Worm (Caenorhabditis elegans) whole organism, young adult: ENCODE measurements around the gene srx-33.
A peak's percentile ranks its signal among the peaks of the same experiment; 100 is the strongest.

Experiments used
- C06A6.2 ChIP-seq: fragments of 200-800 bp; sonication (Bioruptor generic); conservative IDR thresholded peaks from 2 replicates; pipeline ENCODE4 v1.3.6; 2022; ENCODE audit warnings: missing genetic modification characterization, missing compliant biosample characterization
- F23B12.7 ChIP-seq: sonication (generic microtip); optimal IDR thresholded peaks from 2 replicates; lab custom pipeline; 2017; ENCODE audit warnings: missing genetic modification characterization, mild to moderate bottlenecking, missing compliant biosample characterization, antibody characterized with exemption, moderate library complexity; ENCODE audit not compliant: insufficient read depth
- F33H1.4 ChIP-seq: fragments of 200-800 bp; sonication (Bioruptor generic); IDR thresholded peaks from 2 replicates; pipeline ENCODE4 v1.3.6; 2022; ENCODE audit warnings: missing genetic modification reagents, missing genetic modification characterization, missing compliant biosample characterization
- F52B5.7 ChIP-seq: sonication (generic microtip); optimal IDR thresholded peaks from 2 replicates; lab custom pipeline; 2016; ENCODE audit warnings: mild to moderate bottlenecking, missing genetic modification characterization, missing compliant biosample characterization
- F57C9.4 ChIP-seq: sonication (generic microtip); optimal IDR thresholded peaks from 2 replicates; lab custom pipeline; 2017; ENCODE audit warnings: mild to moderate bottlenecking, missing genetic modification characterization, missing compliant biosample characterization
- T26A5.8 ChIP-seq: sonication (generic microtip); optimal IDR thresholded peaks from 2 replicates; lab custom pipeline; 2016; ENCODE audit warnings: missing genetic modification characterization, missing compliant biosample characterization
- Y79H2A.3 ChIP-seq: fragments of 200-800 bp; sonication (Bioruptor generic); conservative IDR thresholded peaks from 2 replicates; pipeline ENCODE4 v1.3.6; 2022; ENCODE audit warnings: missing genetic modification reagents, missing genetic modification characterization, missing compliant biosample characterization
- aptf-2 ChIP-seq: fragments of 200-800 bp; sonication (Bioruptor generic); conservative IDR thresholded peaks from 2 replicates; pipeline ENCODE4 v1.3.6; 2022; ENCODE audit warnings: missing genetic modification reagents, missing genetic modification characterization, missing compliant biosample characterization
- aptf-3 ChIP-seq: fragments of 200-800 bp; sonication (Bioruptor generic); IDR thresholded peaks from 2 replicates; pipeline ENCODE4 v1.3.6; 2022; ENCODE audit warnings: missing genetic modification characterization, missing compliant biosample characterization
- atf-7 ChIP-seq: sonication (generic microtip); optimal IDR thresholded peaks from 2 replicates; lab custom pipeline; 2017; ENCODE audit warnings: mild to moderate bottlenecking, missing genetic modification characterization, missing compliant biosample characterization
- attf-5 ChIP-seq: fragments of 200-800 bp; sonication (Bioruptor generic); optimal IDR thresholded peaks from 2 replicates; lab custom pipeline; 2018; ENCODE audit warnings: mild to moderate bottlenecking, missing genetic modification characterization, missing compliant biosample characterization
- ccch-3 ChIP-seq: fragments of 200-800 bp; sonication (Bioruptor generic); optimal IDR thresholded peaks from 2 replicates; lab custom pipeline; 2018; ENCODE audit warnings: mild to moderate bottlenecking, missing genetic modification characterization, missing compliant biosample characterization
- ceh-91 ChIP-seq: fragments of 200-800 bp; sonication (Bioruptor generic); IDR thresholded peaks from 2 replicates; pipeline ENCODE4 v1.3.6; 2022; ENCODE audit warnings: missing genetic modification reagents, missing genetic modification characterization, missing compliant biosample characterization
- die-1 ChIP-seq: sonication (generic microtip); optimal IDR thresholded peaks from 2 replicates; lab custom pipeline; 2016; ENCODE audit warnings: missing genotype, mild to moderate bottlenecking, missing genetic modification characterization, missing compliant biosample characterization
- dpl-1 ChIP-seq: fragments of 150-350 bp; optimal IDR thresholded peaks from 2 replicates; lab custom pipeline; 2014; ENCODE audit warnings: missing biosample characterization, missing genetic modification reagents, missing genetic modification characterization
- fkh-3 ChIP-seq: sonication (generic microtip); optimal IDR thresholded peaks from 2 replicates; lab custom pipeline; 2016; ENCODE audit warnings: mild to moderate bottlenecking, missing genetic modification characterization, missing compliant biosample characterization
- hlh-26 ChIP-seq: fragments of 200-800 bp; sonication (Bioruptor generic); conservative IDR thresholded peaks from 2 replicates; pipeline ENCODE4 v1.3.6; 2022; ENCODE audit warnings: missing genetic modification reagents, missing genetic modification characterization, missing compliant biosample characterization
- hmg-1.2 ChIP-seq: fragments of 200-800 bp; sonication (Bioruptor generic); IDR thresholded peaks from 2 replicates; pipeline ENCODE4 v1.3.6; 2022; ENCODE audit warnings: missing genetic modification reagents, missing genetic modification characterization, missing compliant biosample characterization
- hsf-1 ChIP-seq: fragments of 200-800 bp; sonication (Bioruptor generic); IDR thresholded peaks from 2 replicates; pipeline ENCODE4 v1.3.6; 2022; ENCODE audit warnings: missing genetic modification reagents, missing genetic modification characterization, missing compliant biosample characterization
- lin-54 ChIP-seq: fragments of 200-800 bp; sonication (Bioruptor generic); optimal IDR thresholded peaks from 2 replicates; lab custom pipeline; 2018; ENCODE audit warnings: mild to moderate bottlenecking, missing genetic modification characterization, missing compliant biosample characterization
- madf-3 ChIP-seq: fragments of 200-800 bp; sonication (Bioruptor generic); IDR thresholded peaks from 2 replicates; pipeline ENCODE4 v1.3.6; 2022; ENCODE audit warnings: missing genetic modification reagents, missing genetic modification characterization, missing compliant biosample characterization
- nfya-2 ChIP-seq: fragments of 200-800 bp; sonication (Bioruptor generic); IDR thresholded peaks from 2 replicates; pipeline ENCODE4 v1.3.6; 2022; ENCODE audit warnings: missing genetic modification reagents, missing genetic modification characterization, missing compliant biosample characterization
- nhr-27 ChIP-seq: fragments of 200-800 bp; sonication (Bioruptor generic); optimal IDR thresholded peaks from 2 replicates; lab custom pipeline; 2018; ENCODE audit warnings: mild to moderate bottlenecking, missing genetic modification characterization, moderate library complexity, missing compliant biosample characterization
- rcor-1 ChIP-seq: fragments of 200-800 bp; sonication (Bioruptor generic); IDR thresholded peaks from 2 replicates; pipeline ENCODE4 v1.3.6; 2022; ENCODE audit warnings: missing genetic modification reagents, missing genetic modification characterization, missing compliant biosample characterization
- snpc-3.4 ChIP-seq: sonication (generic microtip); optimal IDR thresholded peaks from 2 replicates; lab custom pipeline; 2017; ENCODE audit warnings: missing genetic modification characterization, mild to moderate bottlenecking, missing compliant biosample characterization, antibody characterized with exemption, moderate library complexity, missing genotype, missing genetic modification reagents
- snpc-4 ChIP-seq, 5 experiments: fragments of 150-350 bp in 1 of 5; sonication (generic microtip) in 4 of 5; optimal IDR thresholded peaks; 2 replicates each; lab custom pipeline; 2014 to 2018; ENCODE audit warnings: missing genetic modification characterization in 5 of 5, missing biosample characterization in 3 of 5, antibody characterized with exemption in 2 of 5, mild to moderate bottlenecking in 2 of 5, missing compliant biosample characterization in 2 of 5, missing genotype in 2 of 5, moderate library complexity in 2 of 5, missing genetic modification reagents in 1 of 5
- somi-1 ChIP-seq: fragments of 200-800 bp; sonication (Bioruptor generic); optimal IDR thresholded peaks from 2 replicates; lab custom pipeline; 2018; ENCODE audit warnings: mild to moderate bottlenecking, missing genetic modification characterization, missing compliant biosample characterization
- tbp1 ChIP-seq: fragments of 200-800 bp; sonication (Bioruptor generic); optimal IDR thresholded peaks from 2 replicates; lab custom pipeline; 2018; ENCODE audit warnings: mild to moderate bottlenecking, missing genetic modification characterization, missing compliant biosample characterization
- unc-130 ChIP-seq: sonication (generic microtip); optimal IDR thresholded peaks from 2 replicates; lab custom pipeline; 2016; ENCODE audit warnings: missing genetic modification reagents, missing genetic modification characterization, missing compliant biosample characterization
- unc-62 ChIP-seq: fragments of 150-350 bp; optimal IDR thresholded peaks from 2 replicates; lab custom pipeline; 2014; ENCODE audit warnings: missing biosample characterization, missing genetic modification reagents, missing genetic modification characterization
- xnd-1 ChIP-seq: sonication (generic microtip); optimal IDR thresholded peaks from 2 replicates; lab custom pipeline; 2016; ENCODE audit warnings: missing genotype, missing genetic modification reagents, missing genetic modification characterization, missing compliant biosample characterization
- ztf-28 ChIP-seq: fragments of 200-800 bp; sonication (Bioruptor generic); IDR thresholded peaks from 2 replicates; pipeline ENCODE4 v1.3.6; 2022; ENCODE audit warnings: missing genetic modification reagents, missing genetic modification characterization, missing compliant biosample characterization

Gene srx-33

ce11 chrV:7142661-7143060 lies 24.0 kb upstream of the srx-33 start (continued):
- TF ChIP-seq somi-1 (GFP tag; lab: Kevin White, UChicago) (no peak), ztf-28 (GFP tag; lab: Robert Waterston, UW) (0 out of 2 replicates have a peak, but pooled peaks have one; percentile 47), unc-130 (peak; percentile 5), aptf-3 (GFP tag; lab: Robert Waterston, UW) (no peak), attf-5 (GFP tag; lab: Kevin White, UChicago) (no peak), aptf-2 (no peak), C06A6.2 (GFP tag; lab: Robert Waterston, UW) (no peak), snpc-3.4 (peak; percentile 76)

DNA sequence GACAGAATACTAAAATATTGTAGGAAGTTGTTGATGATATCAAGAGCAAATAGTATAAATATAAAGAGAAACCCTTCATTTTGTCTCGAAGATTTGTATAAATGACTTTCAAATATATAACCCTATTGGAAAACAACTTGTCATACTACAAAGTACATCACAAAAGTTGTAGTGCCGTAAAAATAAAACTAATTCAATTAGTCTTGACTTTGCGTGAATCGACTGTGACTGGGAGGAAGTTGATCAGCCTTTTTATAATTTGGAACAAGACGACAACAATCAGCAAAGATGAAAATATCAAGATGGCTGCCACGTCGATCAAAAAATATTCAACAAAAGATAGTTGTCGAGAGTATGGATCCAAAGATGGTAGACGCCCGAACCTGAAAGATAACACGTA lies 23.2 kb upstream of the srx-33 start, which contains the start of gene ugt-40:
TSS of gene ugt-40 (minus strand) at position 101 of the 400 bp plus-strand sequence.
- TF ChIP-seq ceh-91 (GFP tag; lab: Robert Waterston, UW) (no peak), F23B12.7 (tag; lab: Kevin White, UChicago) (no peak), unc-62 (no peak), hmg-1.2 (no peak), snpc-4 (GFP tag; optimal IDR thresholded peaks at IDR 0.05; lab: Kevin White, UChicago) (no peak), snpc-4 (tag; optimal IDR thresholded peaks at IDR 0.05; lab: Kevin White, UChicago) (no peak), fkh-3 (tag; lab: Kevin White, UChicago) (no peak), ccch-3 (GFP tag; lab: Kevin White, UChicago) (no peak), tbp1 (no peak), hsf-1 (GFP tag; lab: Robert Waterston, UW) (no peak), aptf-2 (no peak)

DNA sequence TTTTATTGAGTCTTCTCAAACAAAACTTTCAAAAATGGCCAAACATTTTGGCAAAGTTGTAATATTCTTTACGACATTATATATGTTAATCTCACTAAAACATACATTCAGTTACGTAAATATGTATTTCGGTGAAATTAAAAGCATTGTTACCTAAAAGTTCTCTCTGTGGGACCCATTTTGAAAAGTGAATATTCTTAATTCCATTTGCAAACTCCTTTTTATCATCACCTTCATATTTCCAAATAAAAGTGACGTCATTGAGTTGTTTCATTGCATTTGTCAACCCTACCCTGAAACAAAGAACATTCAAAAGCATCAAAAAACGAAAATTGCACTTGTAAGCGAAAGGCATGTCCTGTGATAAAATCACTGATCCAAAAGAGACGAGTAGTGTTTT lies 21.7 kb upstream of the srx-33 start:
- TF ChIP-seq atf-7 (tag; lab: Kevin White, UChicago) (peak; percentile 42), hlh-26 (GFP tag; lab: Robert Waterston, UW) (no peak)

DNA sequence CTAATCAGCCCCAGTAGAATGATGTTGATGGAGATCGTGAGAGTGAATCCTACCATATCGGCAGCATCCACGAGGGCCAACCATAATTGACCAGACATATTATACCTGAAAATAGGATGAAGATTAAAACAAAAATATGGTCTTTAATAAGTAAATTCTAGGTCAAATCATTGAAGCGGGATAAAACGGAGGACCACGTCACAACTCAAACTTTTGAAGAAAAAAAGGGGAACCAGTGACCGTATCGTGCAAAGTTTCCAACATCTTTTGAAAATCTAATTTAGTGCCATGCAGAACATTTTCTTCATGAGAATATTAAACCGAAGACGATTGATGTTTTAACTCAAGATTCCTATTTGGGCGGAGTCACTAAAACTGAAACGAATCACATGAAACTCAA lies 19.6 kb upstream of the srx-33 start, which contains the start of gene str-112:
TSS of gene str-112 (minus strand) at position 101 of the 400 bp plus-strand sequence.
- TF ChIP-seq Y79H2A.3 (GFP tag; lab: Robert Waterston, UW) (no peak), T26A5.8 (no peak), rcor-1 (GFP tag; lab: Robert Waterston, UW) (no peak), F57C9.4 (no peak), nhr-27 (tag; lab: Kevin White, UChicago) (no peak), dpl-1 (no peak), nfya-2 (GFP tag; lab: Robert Waterston, UW) (no peak), attf-5 (GFP tag; lab: Kevin White, UChicago) (no peak), madf-3 (GFP tag; lab: Robert Waterston, UW) (no peak), xnd-1 (tag; lab: Kevin White, UChicago) (no peak), aptf-3 (GFP tag; lab: Robert Waterston, UW) (no peak), lin-54 (no peak), hsf-1 (GFP tag; lab: Robert Waterston, UW) (no peak)

DNA sequence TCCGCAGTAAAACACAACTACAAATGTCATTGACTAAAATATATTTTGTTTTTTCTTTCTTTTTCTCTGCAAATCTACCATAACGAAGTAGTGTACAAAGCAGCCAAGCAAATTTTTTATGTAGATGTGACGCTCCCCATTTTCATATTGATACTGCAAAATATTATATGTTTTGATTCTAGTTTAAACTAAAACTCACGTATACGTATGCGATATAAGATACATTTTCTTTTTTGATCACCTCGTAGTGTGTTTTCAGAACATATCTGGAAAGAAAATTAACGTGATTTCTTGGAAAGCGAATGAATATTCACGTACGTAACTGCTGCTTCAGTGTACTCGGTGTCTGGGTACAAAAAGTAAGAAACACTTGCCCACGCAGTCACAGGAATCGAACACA lies 18.2 kb upstream of the srx-33 start:
- TF ChIP-seq F52B5.7 (tag; lab: Kevin White, UChicago) (no peak), F33H1.4 (GFP tag; lab: Robert Waterston, UW) (no peak), die-1 (no peak)
